Worm (Caenorhabditis elegans) whole organism, early embryonic: ENCODE measurements around the gene ace-3.

Source experiments
- B0310.2 ChIP-seq: sonication (generic microtip); optimal IDR thresholded peaks from 2 replicates; lab custom pipeline; 2016; ENCODE audit warnings: mild to moderate bottlenecking, missing genetic modification characterization, missing compliant biosample characterization
- F13C5.2 ChIP-seq: sonication (generic microtip); optimal IDR thresholded peaks from 2 replicates; lab custom pipeline; 2017; ENCODE audit warnings: mild to moderate bottlenecking, missing genetic modification characterization, inconsistent platforms, missing compliant biosample characterization
- aly-1 ChIP-seq: sonication (generic microtip); optimal IDR thresholded peaks from 2 replicates; lab custom pipeline; 2016; ENCODE audit warnings: missing genetic modification characterization, missing compliant biosample characterization
- ama-1 ChIP-seq: fragments of 150-350 bp; optimal IDR thresholded peaks from 2 replicates; lab custom pipeline; 2014
- ceh-13 ChIP-seq: fragments of 200-800 bp; sonication (Bioruptor generic); optimal IDR thresholded peaks from 2 replicates; lab custom pipeline; 2018; ENCODE audit warnings: mild to moderate bottlenecking, missing genetic modification characterization, missing compliant biosample characterization
- ceh-36 ChIP-seq: sonication (generic microtip); optimal IDR thresholded peaks from 2 replicates; lab custom pipeline; 2016; ENCODE audit warnings: missing genetic modification characterization, inconsistent platforms, missing compliant biosample characterization
- ets-7 ChIP-seq: sonication (generic microtip); optimal IDR thresholded peaks from 2 replicates; lab custom pipeline; 2016; ENCODE audit warnings: missing genotype, missing genetic modification characterization, missing compliant biosample characterization
- flt-1 ChIP-seq: fragments of 200-800 bp; sonication (Bioruptor generic); IDR thresholded peaks from 2 replicates; pipeline ENCODE4 v1.3.6; 2022; ENCODE audit warnings: missing genetic modification characterization, missing compliant biosample characterization
- hmbx-1 ChIP-seq: sonication (generic microtip); optimal IDR thresholded peaks from 2 replicates; lab custom pipeline; 2016; ENCODE audit warnings: mild to moderate bottlenecking, missing genetic modification characterization, missing compliant biosample characterization
- hmg-4 ChIP-seq: fragments of 200-800 bp; sonication (Bioruptor generic); optimal IDR thresholded peaks from 2 replicates; lab custom pipeline; 2018; ENCODE audit warnings: mild to moderate bottlenecking, missing genetic modification characterization, missing compliant biosample characterization
- hnd-1 ChIP-seq: sonication (generic microtip); optimal IDR thresholded peaks from 2 replicates; lab custom pipeline; 2016; ENCODE audit warnings: missing genetic modification characterization, missing compliant biosample characterization
- pes-1 ChIP-seq: fragments of 200-800 bp; sonication (Bioruptor generic); IDR thresholded peaks from 2 replicates; pipeline ENCODE4 v1.3.6; 2022; ENCODE audit warnings: missing genetic modification reagents, missing genetic modification characterization, missing compliant biosample characterization
- scrt-1 ChIP-seq: fragments of 200-800 bp; sonication (Bioruptor generic); IDR thresholded peaks from 2 replicates; pipeline ENCODE4 v1.3.6; 2022; ENCODE audit warnings: missing genetic modification characterization, missing compliant biosample characterization
- sea-1 ChIP-seq: fragments of 200-800 bp; sonication (Bioruptor generic); conservative IDR thresholded peaks from 2 replicates; pipeline ENCODE4 v1.3.6; 2022; ENCODE audit warnings: missing genetic modification characterization, missing compliant biosample characterization
- tbx-11 ChIP-seq: fragments of 200-800 bp; sonication (Bioruptor generic); IDR thresholded peaks from 2 replicates; pipeline ENCODE4 v1.3.6; 2022; ENCODE audit warnings: missing genetic modification characterization, missing compliant biosample characterization
- tbx-37 ChIP-seq: fragments of 200-800 bp; sonication (Bioruptor generic); conservative IDR thresholded peaks from 2 replicates; pipeline ENCODE4 v1.3.6; 2022; ENCODE audit warnings: missing genetic modification reagents, missing genetic modification characterization, missing compliant biosample characterization
- tra-4 ChIP-seq: sonication (generic microtip); optimal IDR thresholded peaks from 2 replicates; lab custom pipeline; 2017; ENCODE audit warnings: missing genetic modification characterization, missing compliant biosample characterization

Gene ace-3

DNA sequence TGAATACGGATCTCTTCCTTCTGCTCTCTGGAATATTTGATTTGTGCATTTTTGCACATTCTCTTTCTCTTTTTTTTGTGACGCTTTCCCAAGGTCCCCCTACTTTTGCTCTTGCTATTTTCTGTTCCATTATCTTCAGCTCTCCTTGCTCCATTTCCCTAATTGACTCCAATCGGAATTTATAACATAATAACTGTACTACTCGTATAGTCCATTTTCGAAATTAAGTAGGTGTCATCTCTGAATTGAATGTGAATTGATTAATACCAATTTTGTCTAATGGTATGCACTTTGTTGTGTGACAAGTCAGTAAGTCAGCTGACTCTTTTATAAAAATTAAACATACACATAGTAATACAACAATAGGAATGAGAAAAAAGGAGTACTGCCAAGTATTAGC, 9.5 kb upstream of the ace-3 start:
- TF ChIP-seq hnd-1 (tag; lab: Kevin White, UChicago) (no peak), tbx-37 (no peak), ets-7 (tag; lab: Kevin White, UChicago) (no peak), hmbx-1 (tag; lab: Kevin White, UChicago) (no peak), scrt-1 (GFP tag; lab: Robert Waterston, UW) (no peak), pes-1 (GFP tag; lab: Robert Waterston, UW) (no peak), flt-1 (no peak), tbx-11 (GFP tag; lab: Robert Waterston, UW) (no peak), ceh-36 (tag; lab: Kevin White, UChicago) (no peak), B0310.2 (tag; lab: Kevin White, UChicago) (no peak), ama-1 (lab: Kevin White, UChicago) (no peak), hmg-4 (GFP tag; lab: Kevin White, UChicago) (no peak), ceh-13 (no peak), F13C5.2 (tag; lab: Kevin White, UChicago) (no peak), tra-4 (no peak), aly-1 (tag; lab: Kevin White, UChicago) (no peak), sea-1 (GFP tag; lab: Robert Waterston, UW) (no peak)

DNA sequence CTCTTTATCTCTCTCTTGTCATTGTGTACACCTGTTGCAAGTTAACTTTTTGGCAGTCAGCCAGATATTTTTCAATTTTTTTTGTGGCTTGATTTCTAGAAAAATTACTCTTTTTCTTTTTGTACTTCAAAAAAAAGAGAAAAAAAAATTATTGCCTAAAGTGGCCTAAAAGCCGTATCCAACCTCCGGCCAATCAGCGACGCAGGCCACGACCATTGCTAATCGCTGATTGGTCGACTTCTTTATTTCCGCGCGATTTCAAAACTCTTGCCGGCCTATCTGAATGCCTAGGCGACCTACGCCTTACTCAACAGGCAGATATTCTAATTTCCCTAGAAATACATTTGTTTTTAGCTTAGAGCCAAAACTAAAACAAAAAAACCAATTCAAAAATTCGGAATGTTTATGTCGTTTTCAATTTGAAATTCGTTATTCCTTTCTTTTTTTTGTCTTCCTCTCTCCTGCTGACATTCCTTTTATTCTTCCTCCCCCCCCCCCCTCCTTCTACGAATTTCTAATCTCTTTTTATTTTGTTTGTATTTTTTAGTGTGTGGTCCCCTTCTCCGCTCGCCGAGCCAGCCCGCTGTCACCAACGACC, 7.8 kb upstream of the ace-3 start, which contains the start of gene ace-4:
ace-4 (plus strand) TSS at position 548 of the 598 bp plus-strand sequence.
- TF ChIP-seq hnd-1 (tag; lab: Kevin White, UChicago) (no peak), hmbx-1 (tag; lab: Kevin White, UChicago) (no peak), ets-7 (tag; lab: Kevin White, UChicago) (no peak), flt-1 (no peak), pes-1 (GFP tag; lab: Robert Waterston, UW) (no peak), F13C5.2 (tag; lab: Kevin White, UChicago) (no peak), ceh-36 (tag; lab: Kevin White, UChicago) (no peak), tra-4 (no peak), ama-1 (lab: Kevin White, UChicago) (no peak), B0310.2 (tag; lab: Kevin White, UChicago) (no peak), tbx-11 (GFP tag; lab: Robert Waterston, UW) (no peak), hmg-4 (GFP tag; lab: Kevin White, UChicago) (no peak), scrt-1 (GFP tag; lab: Robert Waterston, UW) (no peak), aly-1 (tag; lab: Kevin White, UChicago) (no peak), sea-1 (GFP tag; lab: Robert Waterston, UW) (no peak), tbx-37 (no peak), ceh-13 (no peak)

ce11 chrII:14206211-14206610, 776 bp downstream of the ace-3 start:
- TF ChIP-seq ceh-36 (tag; lab: Kevin White, UChicago) (peak; percentile 88), pes-1 (GFP tag; lab: Robert Waterston, UW) (no peak)

- TF ChIP-seq tra-4 (no peak), hnd-1 (tag; lab: Kevin White, UChicago) (no peak), hmbx-1 (tag; lab: Kevin White, UChicago) (no peak), aly-1 (tag; lab: Kevin White, UChicago) (no peak), F13C5.2 (tag; lab: Kevin White, UChicago) (no peak), hmg-4 (GFP tag; lab: Kevin White, UChicago) (no peak), ceh-13 (no peak), tbx-37 (no peak), ets-7 (tag; lab: Kevin White, UChicago) (no peak), flt-1 (no peak), ama-1 (lab: Kevin White, UChicago) (no peak), sea-1 (GFP tag; lab: Robert Waterston, UW) (no peak)
Measured at ce11 chrII:14211118-14211517, 5.7 kb downstream of the ace-3 start, which contains the start of gene hot-7. Gene hot-7 (plus strand): TSS chrII:14211418.

DNA sequence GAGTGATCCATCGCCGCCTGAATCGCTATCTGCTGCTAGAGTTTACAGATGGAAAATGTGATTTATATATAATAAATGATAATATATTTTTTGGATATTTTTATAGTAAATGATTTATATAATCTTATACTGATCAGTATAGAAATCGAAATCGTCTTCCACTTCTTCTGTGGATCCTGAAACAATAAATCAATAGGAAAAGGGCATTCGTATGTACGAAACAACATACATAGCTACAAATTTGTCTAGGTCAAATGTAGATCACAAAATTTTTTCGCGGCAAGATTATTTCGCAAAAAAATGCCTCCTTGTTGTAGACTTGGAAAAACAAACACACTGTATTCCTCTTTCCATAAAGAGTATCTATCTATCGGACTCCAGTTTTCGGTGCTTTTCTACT, 8.7 kb downstream of the ace-3 start, which contains the start of gene Y48B6A.10:
Y48B6A.10 (plus strand) TSS at position 301 of the 400 bp plus-strand sequence.
- TF ChIP-seq flt-1 = no peak
- no peak for TF ChIP-seq B0310.2 (tag; lab: Kevin White, UChicago)
- no peak for TF ChIP-seq hmg-4 (GFP tag; lab: Kevin White, UChicago)
- no peak for TF ChIP-seq ama-1 (lab: Kevin White, UChicago)
- no peak for TF ChIP-seq tbx-37
- no peak for TF ChIP-seq ceh-13
- no peak for TF ChIP-seq hnd-1 (tag; lab: Kevin White, UChicago)
- TF ChIP-seq F13C5.2 (tag; lab: Kevin White, UChicago) = no peak
- TF ChIP-seq scrt-1 (GFP tag; lab: Robert Waterston, UW) = no peak
- no peak for TF ChIP-seq ceh-36 (tag; lab: Kevin White, UChicago)
- no peak for TF ChIP-seq pes-1 (GFP tag; lab: Robert Waterston, UW)
- no peak for TF ChIP-seq aly-1 (tag; lab: Kevin White, UChicago)
- no peak for TF ChIP-seq tbx-11 (GFP tag; lab: Robert Waterston, UW)
- no peak for TF ChIP-seq tra-4
- no peak for TF ChIP-seq sea-1 (GFP tag; lab: Robert Waterston, UW)
- TF ChIP-seq ets-7 (tag; lab: Kevin White, UChicago) = no peak
- no peak for TF ChIP-seq hmbx-1 (tag; lab: Kevin White, UChicago)

DNA sequence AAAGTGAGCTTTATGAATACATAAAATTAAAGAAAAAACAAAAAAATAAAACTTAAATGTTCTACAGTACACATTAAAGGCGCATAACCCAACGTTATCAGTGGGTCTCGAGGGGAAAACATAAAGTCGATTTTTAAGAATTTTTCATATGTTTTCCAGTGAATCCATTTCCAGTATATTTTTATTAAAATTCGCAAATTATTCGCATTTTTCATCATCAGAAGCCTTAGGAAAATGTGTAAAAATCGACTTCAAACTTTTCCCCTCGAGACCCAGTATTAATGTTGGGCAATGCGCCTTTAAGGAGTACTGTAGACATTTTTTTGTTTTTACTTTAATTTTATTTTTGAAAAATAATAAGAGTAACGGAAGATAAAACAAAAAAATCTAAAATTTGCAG, 12.7 kb downstream of the ace-3 start:
- TF ChIP-seq scrt-1 (GFP tag; lab: Robert Waterston, UW) (no peak), tbx-11 (GFP tag; lab: Robert Waterston, UW) (no peak), ets-7 (tag; lab: Kevin White, UChicago) (no peak), tra-4 (no peak), tbx-37 (no peak), B0310.2 (tag; lab: Kevin White, UChicago) (no peak), sea-1 (GFP tag; lab: Robert Waterston, UW) (no peak), ama-1 (lab: Kevin White, UChicago) (no peak), hnd-1 (tag; lab: Kevin White, UChicago) (no peak), F13C5.2 (tag; lab: Kevin White, UChicago) (no peak), ceh-13 (no peak), flt-1 (no peak), aly-1 (tag; lab: Kevin White, UChicago) (no peak), ceh-36 (tag; lab: Kevin White, UChicago) (no peak), hmbx-1 (tag; lab: Kevin White, UChicago) (no peak), pes-1 (GFP tag; lab: Robert Waterston, UW) (no peak), hmg-4 (GFP tag; lab: Kevin White, UChicago) (no peak)
